Worm (Caenorhabditis elegans): ENCODE results near the gene H23L24.1.

H23L24.1 gene

DNA sequence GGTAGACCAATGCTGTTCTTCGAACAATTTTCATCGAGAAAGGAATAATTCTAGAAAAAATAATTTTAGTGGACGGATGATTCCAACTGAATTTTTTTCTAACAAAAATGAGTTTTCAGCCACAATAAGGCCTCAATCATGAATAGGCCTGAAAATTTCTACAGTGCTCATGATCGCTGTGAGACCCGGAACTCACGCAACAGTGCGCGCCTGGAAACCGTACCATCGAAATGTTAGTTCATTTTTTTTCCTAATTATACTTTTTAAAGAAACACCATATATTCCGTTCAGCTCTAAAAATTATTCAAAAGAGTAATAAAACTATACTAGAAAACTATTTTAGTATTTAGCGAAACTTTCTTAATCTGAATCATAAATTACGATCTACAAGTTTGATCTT is 6.7 kb downstream of the H23L24.1 start:
- TF ChIP-seq sea-1 (GFP tag; conservative IDR thresholded peaks at IDR 0.05) (no peak), tbx-37 (GFP tag; conservative IDR thresholded peaks at IDR 0.05) (no peak), pes-1 (GFP tag; IDR thresholded peaks at IDR 0.05) (no peak), ceh-36 (tag; optimal IDR thresholded peaks at IDR 0.05) (no peak), scrt-1 (GFP tag; IDR thresholded peaks at IDR 0.05) (no peak), ama-1 (optimal IDR thresholded peaks at IDR 0.05) (no peak), F13C5.2 (tag; optimal IDR thresholded peaks at IDR 0.05) (no peak), hnd-1 (tag; optimal IDR thresholded peaks at IDR 0.05) (no peak), flt-1 (GFP tag; IDR thresholded peaks at IDR 0.05) (no peak), tra-4 (tag; optimal IDR thresholded peaks at IDR 0.05) (no peak), tbx-11 (GFP tag; IDR thresholded peaks at IDR 0.05) (no peak), hmg-4 (GFP tag; optimal IDR thresholded peaks at IDR 0.05) (no peak), ceh-13 (GFP tag; optimal IDR thresholded peaks at IDR 0.05) (no peak), aly-1 (tag; optimal IDR thresholded peaks at IDR 0.05) (no peak), ets-7 (tag; optimal IDR thresholded peaks at IDR 0.05) (no peak), B0310.2 (tag; optimal IDR thresholded peaks at IDR 0.05) (no peak), hmbx-1 (tag; optimal IDR thresholded peaks at IDR 0.05) (no peak)

DNA sequence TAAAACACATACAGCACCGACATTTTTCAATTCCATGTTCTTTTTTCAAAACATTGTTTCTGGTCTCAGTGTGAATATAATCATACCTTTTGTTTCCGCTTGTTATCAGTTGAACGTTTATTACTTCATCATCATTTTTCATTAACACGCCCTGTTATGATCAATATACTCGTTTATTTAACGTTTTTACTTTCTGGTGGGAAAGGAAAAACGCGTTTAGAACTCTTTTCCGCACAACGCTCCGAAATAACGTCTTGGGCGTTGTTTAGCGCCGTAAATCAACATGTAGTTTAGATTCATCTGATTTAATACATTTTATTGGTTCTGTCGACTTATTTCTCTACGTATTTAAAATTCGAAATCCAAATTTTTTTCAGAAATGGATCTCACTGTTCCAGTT is 7.1 kb downstream of the H23L24.1 start, which contains the start of gene pgm-3:
Gene pgm-3, plus strand, starts transcription at position 378 of the 400 bp plus-strand sequence.
- TF ChIP-seq hnd-1 (tag; optimal IDR thresholded peaks at IDR 0.05) (no peak), scrt-1 (GFP tag; IDR thresholded peaks at IDR 0.05) (no peak), aly-1 (tag; optimal IDR thresholded peaks at IDR 0.05) (no peak), tbx-11 (GFP tag; IDR thresholded peaks at IDR 0.05) (no peak), pes-1 (GFP tag; IDR thresholded peaks at IDR 0.05) (no peak), ets-7 (tag; optimal IDR thresholded peaks at IDR 0.05) (no peak)

DNA sequence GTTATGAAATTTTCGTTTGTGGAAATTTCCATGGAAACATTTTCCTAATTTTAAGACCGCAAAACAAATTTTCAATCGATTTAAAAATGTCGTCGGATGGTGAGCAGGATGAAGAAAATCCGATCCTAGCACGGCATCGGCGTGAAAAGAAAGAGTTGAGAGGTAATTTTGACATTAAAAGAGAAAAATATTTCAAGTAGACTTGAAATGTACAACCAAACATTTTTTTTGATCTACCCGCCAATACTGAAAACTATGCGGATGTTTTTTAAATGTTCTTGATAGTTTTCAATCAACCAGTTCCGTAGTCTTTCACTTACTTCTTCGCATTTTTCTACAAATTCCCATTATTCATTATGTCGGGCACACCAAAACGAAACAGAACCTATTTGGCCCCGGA is 9.9 kb downstream of the H23L24.1 start, which contains the start of gene otub-3:
Gene otub-3, plus strand, starts transcription at position 56 of the 400 bp plus-strand sequence.
- TF ChIP-seq tra-4 (tag; optimal IDR thresholded peaks at IDR 0.05): no peak
- no peak for TF ChIP-seq hmbx-1 (tag; optimal IDR thresholded peaks at IDR 0.05)
- no peak for TF ChIP-seq sea-1 (GFP tag; conservative IDR thresholded peaks at IDR 0.05)
- no peak for TF ChIP-seq ama-1 (optimal IDR thresholded peaks at IDR 0.05)
- no peak for TF ChIP-seq B0310.2 (tag; optimal IDR thresholded peaks at IDR 0.05)
- no peak for TF ChIP-seq ceh-36 (tag; optimal IDR thresholded peaks at IDR 0.05)
- no peak for TF ChIP-seq hnd-1 (tag; optimal IDR thresholded peaks at IDR 0.05)
- no peak for TF ChIP-seq pes-1 (GFP tag; IDR thresholded peaks at IDR 0.05)
- no peak for TF ChIP-seq flt-1 (GFP tag; IDR thresholded peaks at IDR 0.05)
- no peak for TF ChIP-seq ceh-13 (GFP tag; optimal IDR thresholded peaks at IDR 0.05)
- no peak for TF ChIP-seq F13C5.2 (tag; optimal IDR thresholded peaks at IDR 0.05)
- TF ChIP-seq tbx-37 (GFP tag; conservative IDR thresholded peaks at IDR 0.05): no peak
- no peak for TF ChIP-seq ets-7 (tag; optimal IDR thresholded peaks at IDR 0.05)

DNA sequence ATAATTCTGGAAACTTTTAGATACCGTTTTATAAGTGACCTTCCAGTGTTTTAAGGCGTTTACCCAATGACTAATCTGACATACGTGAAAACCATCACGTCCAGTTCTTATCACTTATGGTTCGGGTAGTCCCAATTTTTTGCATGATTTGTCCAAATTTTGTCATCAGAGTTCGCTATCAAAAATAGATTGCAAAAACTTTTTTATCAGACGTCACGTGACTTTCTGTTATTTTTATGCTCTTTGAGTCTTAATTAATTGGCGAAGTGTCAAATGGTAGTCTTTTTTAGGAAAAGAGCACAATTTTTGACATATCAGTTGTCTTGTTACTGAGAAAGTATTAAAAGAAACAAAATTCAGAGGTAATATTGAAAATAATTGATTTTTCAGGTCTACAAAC is 11.4 kb downstream of the H23L24.1 start:
- TF ChIP-seq tra-4 (tag; optimal IDR thresholded peaks at IDR 0.05) (no peak), flt-1 (GFP tag; IDR thresholded peaks at IDR 0.05) (no peak), hnd-1 (tag; optimal IDR thresholded peaks at IDR 0.05) (no peak), hmg-4 (GFP tag; optimal IDR thresholded peaks at IDR 0.05) (no peak), tbx-11 (GFP tag; IDR thresholded peaks at IDR 0.05) (no peak), aly-1 (tag; optimal IDR thresholded peaks at IDR 0.05) (no peak), tbx-37 (GFP tag; conservative IDR thresholded peaks at IDR 0.05) (no peak), ets-7 (tag; optimal IDR thresholded peaks at IDR 0.05) (no peak), ama-1 (optimal IDR thresholded peaks at IDR 0.05) (no peak), scrt-1 (GFP tag; IDR thresholded peaks at IDR 0.05) (no peak), F13C5.2 (tag; optimal IDR thresholded peaks at IDR 0.05) (no peak), ceh-13 (GFP tag; optimal IDR thresholded peaks at IDR 0.05) (no peak), sea-1 (GFP tag; conservative IDR thresholded peaks at IDR 0.05) (no peak), ceh-36 (tag; optimal IDR thresholded peaks at IDR 0.05) (no peak), pes-1 (GFP tag; IDR thresholded peaks at IDR 0.05) (no peak), B0310.2 (tag; optimal IDR thresholded peaks at IDR 0.05) (no peak), hmbx-1 (tag; optimal IDR thresholded peaks at IDR 0.05) (no peak)

- TF ChIP-seq tra-4 (tag; optimal IDR thresholded peaks at IDR 0.05) (no peak), pes-1 (GFP tag; IDR thresholded peaks at IDR 0.05) (no peak), ets-7 (tag; optimal IDR thresholded peaks at IDR 0.05) (no peak), flt-1 (GFP tag; IDR thresholded peaks at IDR 0.05) (no peak), ceh-13 (GFP tag; optimal IDR thresholded peaks at IDR 0.05) (no peak), sea-1 (GFP tag; conservative IDR thresholded peaks at IDR 0.05) (no peak), tbx-37 (GFP tag; conservative IDR thresholded peaks at IDR 0.05) (no peak), hmbx-1 (tag; optimal IDR thresholded peaks at IDR 0.05) (no peak), B0310.2 (tag; optimal IDR thresholded peaks at IDR 0.05) (no peak), hnd-1 (tag; optimal IDR thresholded peaks at IDR 0.05) (no peak), scrt-1 (GFP tag; IDR thresholded peaks at IDR 0.05) (no peak), hmg-4 (GFP tag; optimal IDR thresholded peaks at IDR 0.05) (no peak), tbx-11 (GFP tag; IDR thresholded peaks at IDR 0.05) (no peak), F13C5.2 (tag; optimal IDR thresholded peaks at IDR 0.05) (no peak), ceh-36 (tag; optimal IDR thresholded peaks at IDR 0.05) (no peak), aly-1 (tag; optimal IDR thresholded peaks at IDR 0.05) (no peak), ama-1 (optimal IDR thresholded peaks at IDR 0.05) (no peak)
Measured at ce11 chrIV:8730469-8730868, 12.2 kb downstream of the H23L24.1 start, which contains the start of gene F21D5.3. Gene F21D5.3, plus strand, starts transcription at chrIV:8730815.

ce11 chrIV:8737354-8737753 is 19.1 kb downstream of the H23L24.1 start:
- TF ChIP-seq F13C5.2 (tag; optimal IDR thresholded peaks at IDR 0.05): no peak
- TF ChIP-seq ets-7 (tag; optimal IDR thresholded peaks at IDR 0.05): no peak

- TF ChIP-seq flt-1 (GFP tag; IDR thresholded peaks at IDR 0.05): no peak
- no peak for TF ChIP-seq aly-1 (tag; optimal IDR thresholded peaks at IDR 0.05)
- no peak for TF ChIP-seq ets-7 (tag; optimal IDR thresholded peaks at IDR 0.05)
- TF ChIP-seq scrt-1 (GFP tag; IDR thresholded peaks at IDR 0.05): no peak
- no peak for TF ChIP-seq ceh-36 (tag; optimal IDR thresholded peaks at IDR 0.05)
- no peak for TF ChIP-seq F13C5.2 (tag; optimal IDR thresholded peaks at IDR 0.05)
- TF ChIP-seq ceh-13 (GFP tag; optimal IDR thresholded peaks at IDR 0.05): no peak
- no peak for TF ChIP-seq sea-1 (GFP tag; conservative IDR thresholded peaks at IDR 0.05)
Measured at ce11 chrIV:8737787-8738186, 19.5 kb downstream of the H23L24.1 start, which contains the start of gene F21D5.4. Gene F21D5.4, plus strand, starts transcription at chrIV:8738087.
